Fruit fly (Drosophila melanogaster): ENCODE results near the gene CG42331.
A peak's percentile ranks its signal among the peaks of the same experiment; 100 is the strongest.

Gene CG42331

DNA sequence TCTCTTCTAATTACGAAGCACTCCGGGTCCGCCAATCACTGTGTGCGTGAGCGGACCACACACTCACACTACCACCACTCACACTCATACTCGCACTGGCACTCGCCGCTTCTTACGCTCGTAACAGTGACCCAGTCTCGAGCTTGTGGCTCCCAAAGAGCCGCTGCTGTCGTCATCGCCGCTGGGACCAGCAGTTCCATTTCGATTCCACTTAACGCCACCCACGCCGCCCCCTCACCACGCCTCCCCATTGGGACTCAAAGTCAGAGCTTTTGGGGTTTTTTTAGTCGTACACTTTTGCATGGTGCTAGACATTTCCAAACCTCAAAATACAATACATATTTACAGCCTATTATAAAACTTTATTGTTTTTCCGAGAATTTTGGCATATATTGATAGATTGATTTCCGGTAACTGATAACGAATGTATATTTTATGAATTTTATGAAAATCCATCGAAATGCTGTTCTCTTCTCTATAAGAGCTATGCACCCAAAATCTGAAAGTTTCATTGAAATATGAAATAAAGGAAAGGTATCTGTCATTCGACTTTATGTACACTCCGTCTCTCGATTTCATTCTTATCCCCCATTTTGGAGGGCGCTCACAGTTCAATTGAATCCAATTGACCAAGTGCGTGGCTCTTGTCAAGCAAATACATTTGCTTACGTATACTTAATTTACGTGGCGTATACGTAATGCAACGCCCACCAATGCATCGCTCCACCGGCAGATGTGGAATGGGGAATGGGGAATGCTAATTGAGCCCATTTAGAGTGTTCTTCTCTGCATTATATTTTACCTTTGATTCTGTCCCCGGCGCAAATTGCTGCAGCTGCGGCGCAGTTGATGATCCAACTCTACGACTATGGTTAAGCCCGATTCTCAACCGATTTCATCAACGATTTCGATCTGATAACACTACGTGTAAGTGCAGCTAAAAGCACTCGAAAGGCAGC, at the start of gene CG42331 (continued):
- TF ChIP-seq hkb (optimal IDR thresholded peaks at IDR 0.05) (no peak), hkb (GFP tag; IDR thresholded peaks at IDR 0.05) (peak; percentile 61), Bgb (GFP tag; IDR thresholded peaks at IDR 0.05; ENCODE audit: partially characterized antibody) (no peak), CG14860 (GFP tag; IDR thresholded peaks at IDR 0.05; ENCODE audit: partially characterized antibody) (no peak), scrt (GFP tag; optimal IDR thresholded peaks at IDR 0.05) (peak; percentile 37), Doc2 (GFP tag; IDR thresholded peaks at IDR 0.05) (no peak), usp (GFP tag; optimal IDR thresholded peaks at IDR 0.05) (no peak), CG12942 (GFP tag; optimal IDR thresholded peaks at IDR 0.05) (no peak), Vsx1 (GFP tag; optimal IDR thresholded peaks at IDR 0.05) (peak; percentile 7), CG6854 (GFP tag; optimal IDR thresholded peaks at IDR 0.05) (no peak), CG17802 (tag; optimal IDR thresholded peaks at IDR 0.05) (no peak), CG1792 (GFP tag; optimal IDR thresholded peaks at IDR 0.05) (peak; percentile 51), Lpt (GFP tag; optimal IDR thresholded peaks at IDR 0.05) (no peak), sima (GFP tag; optimal IDR thresholded peaks at IDR 0.05) (no peak), crc (GFP tag; optimal IDR thresholded peaks at IDR 0.05) (no peak), CG17829 (tag; optimal IDR thresholded peaks at IDR 0.05) (peak; percentile 42), gfzf (GFP tag; optimal IDR thresholded peaks at IDR 0.05) (no peak), CG4617 (GFP tag; optimal IDR thresholded peaks at IDR 0.05; ENCODE audit: borderline replicate concordance) (no peak), Deaf1 (tag; optimal IDR thresholded peaks at IDR 0.05) (peak; percentile 23), Asciz (GFP tag; optimal IDR thresholded peaks at IDR 0.05) (peak; percentile 63), CG14050 (GFP tag; IDR thresholded peaks at IDR 0.05) (peak; percentile 58), CG13287 (GFP tag; IDR thresholded peaks at IDR 0.05; ENCODE audit: partially characterized antibody) (no peak), CG13624 (GFP tag; optimal IDR thresholded peaks at IDR 0.05) (peak; percentile 63), Dp (GFP tag; optimal IDR thresholded peaks at IDR 0.05) (no peak), D19B (GFP tag; optimal IDR thresholded peaks at IDR 0.05) (peak; percentile 61), CG8388 (GFP tag; optimal IDR thresholded peaks at IDR 0.05) (peak; percentile 43), CG7556 (GFP tag; optimal IDR thresholded peaks at IDR 0.05) (peak; percentile 73), her (GFP tag; optimal IDR thresholded peaks at IDR 0.05) (peak; percentile 45), CG9437 (GFP tag; optimal IDR thresholded peaks at IDR 0.05) (peak; percentile 66), Xrp1 (GFP tag; IDR thresholded peaks at IDR 0.05) (peak; percentile 61; the same call in 1 of the 2 replicates), sd (tag; optimal IDR thresholded peaks at IDR 0.05) (peak; percentile 17), ssp (GFP tag; IDR thresholded peaks at IDR 0.05) (no peak), CG4360 (GFP tag; IDR thresholded peaks at IDR 0.05) (0 out of 2 replicates have a peak, but pooled peaks have one; percentile 14), org-1 (GFP tag; optimal IDR thresholded peaks at IDR 0.05) (peak; percentile 44), TFAM (GFP tag; optimal IDR thresholded peaks at IDR 0.05) (no peak), Poxn (GFP tag; IDR thresholded peaks at IDR 0.05) (no peak), CG10267 (tag; optimal IDR thresholded peaks at IDR 0.05) (peak; percentile 28), jing (GFP tag; optimal IDR thresholded peaks at IDR 0.05) (peak; percentile 26), sens (GFP tag) (peak; percentile 87), tx (GFP tag; optimal IDR thresholded peaks at IDR 0.05) (peak; percentile 11), inv (GFP tag; IDR thresholded peaks at IDR 0.05; ENCODE audit: partially characterized antibody) (no peak), Max (GFP tag; optimal IDR thresholded peaks at IDR 0.05) (peak; percentile 27), HLH54F (GFP tag; optimal IDR thresholded peaks at IDR 0.05) (no peak), bab2 (GFP tag; optimal IDR thresholded peaks at IDR 0.05) (peak; percentile 36), btn (GFP tag; optimal IDR thresholded peaks at IDR 0.05) (no peak), luna (GFP tag; optimal IDR thresholded peaks at IDR 0.05) (no peak), CG14014 (GFP tag; IDR thresholded peaks at IDR 0.05) (no peak), CG3726 (GFP tag; IDR thresholded peaks at IDR 0.05) (no peak), nerfin-1 (tag; optimal IDR thresholded peaks at IDR 0.05) (peak; percentile 34)
